Worm (Caenorhabditis elegans): ENCODE measurements around the gene C18E9.2.

C18E9.2 gene

DNA sequence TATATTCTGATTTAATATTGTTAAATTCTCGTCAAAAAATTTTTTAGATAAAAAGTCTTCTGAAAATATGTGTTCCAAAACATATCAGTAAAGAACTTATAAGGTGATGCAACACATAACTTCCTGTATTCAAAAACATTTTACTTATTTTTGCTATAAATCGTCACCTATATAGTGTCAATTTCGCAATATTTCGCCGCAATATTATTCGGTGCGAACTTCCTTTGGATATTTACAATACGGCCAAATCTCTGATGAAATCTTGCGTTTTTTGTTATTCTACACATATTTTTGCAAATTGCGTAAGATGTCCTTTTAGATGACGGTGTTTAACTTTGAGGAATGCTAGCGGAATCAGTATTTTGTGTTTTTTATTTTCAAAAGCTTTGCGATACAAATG is 43.4 kb upstream of the C18E9.2 start:
- TF ChIP-seq F49E8.2 (tag; optimal IDR thresholded peaks at IDR 0.05; ENCODE audit: insufficient read depth) (no peak), cebp-1 (GFP tag; IDR thresholded peaks at IDR 0.05) (no peak), cebp-1 (tag; optimal IDR thresholded peaks at IDR 0.05) (peak; percentile 80)

DNA sequence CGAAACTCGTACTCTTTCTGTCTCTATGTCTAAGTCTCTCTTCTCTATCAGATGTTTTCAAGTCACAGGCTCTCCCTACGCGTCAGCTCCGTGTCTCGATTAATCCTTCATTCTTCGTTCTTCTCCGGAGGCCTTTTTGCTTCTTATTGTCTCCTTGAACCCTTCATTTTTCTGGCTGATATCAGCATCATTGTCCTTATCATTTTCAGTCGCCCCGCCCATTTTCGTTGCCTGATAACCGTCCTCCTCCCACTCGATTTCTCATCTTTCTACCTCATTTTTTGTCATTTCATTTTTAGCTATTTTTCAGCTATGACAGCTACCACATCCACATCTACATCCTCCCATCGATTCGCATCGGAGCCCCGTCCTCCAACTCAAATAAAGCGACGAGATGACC is 42.7 kb upstream of the C18E9.2 start, which contains the start of gene B0457.6:
Gene B0457.6 (plus strand): TSS at position 284 of the 400 bp plus-strand sequence.
- TF ChIP-seq snpc-3.4 (tag; optimal IDR thresholded peaks at IDR 0.05), result no peak
- peak; percentile 67 for TF ChIP-seq nhr-80 (tag; optimal IDR thresholded peaks at IDR 0.05)

- TF ChIP-seq ztf-6 (GFP tag; IDR thresholded peaks at IDR 0.05) (no peak), cebp-1 (GFP tag; IDR thresholded peaks at IDR 0.05) (no peak), cebp-1 (tag; optimal IDR thresholded peaks at IDR 0.05) (no peak), dpff-1 (tag; optimal IDR thresholded peaks at IDR 0.05) (no peak), attf-3 (GFP tag; conservative IDR thresholded peaks at IDR 0.05) (no peak), nhr-80 (tag; optimal IDR thresholded peaks at IDR 0.05) (peak; percentile 47), hlh-26 (GFP tag; conservative IDR thresholded peaks at IDR 0.05) (no peak)
Observed at ce11 chrII:8923187-8923586, 41.6 kb upstream of the C18E9.2 start.

DNA sequence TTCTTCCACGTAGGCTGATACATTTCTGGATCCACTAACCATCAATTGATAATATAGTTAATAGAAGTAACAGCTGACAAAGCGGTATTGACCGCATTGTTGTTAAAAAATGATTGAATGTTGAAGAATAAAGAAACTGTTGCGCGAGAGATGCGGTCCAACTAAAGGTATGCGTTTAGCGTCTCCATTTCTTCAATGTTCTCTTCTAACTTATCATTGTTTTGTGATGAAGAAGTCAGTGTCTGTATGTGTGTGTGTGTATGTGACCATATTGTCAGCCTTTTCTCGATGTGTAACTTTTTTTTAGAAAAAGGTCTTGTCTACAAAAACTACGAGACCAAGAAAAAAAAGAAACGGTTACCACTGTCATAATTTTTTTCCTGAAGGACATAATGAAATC is 38.4 kb upstream of the C18E9.2 start, which contains the start of gene B0457.2:
Gene B0457.2 (minus strand): TSS at position 101 of the 400 bp plus-strand sequence.
- TF ChIP-seq nhr-27 (tag; optimal IDR thresholded peaks at IDR 0.05), result no peak
- TF ChIP-seq nfyb-1 (GFP tag; IDR thresholded peaks at IDR 0.05), result no peak
- TF ChIP-seq Y79H2A.3 (GFP tag; conservative IDR thresholded peaks at IDR 0.05), result no peak
- no peak for TF ChIP-seq mes-4 (tag; optimal IDR thresholded peaks at IDR 0.05)
- no peak for TF ChIP-seq mel-28 (tag; optimal IDR thresholded peaks at IDR 0.05; ENCODE audit: borderline replicate concordance)
- TF ChIP-seq B0035.1 (tag; optimal IDR thresholded peaks at IDR 0.05), result no peak
- no peak for TF ChIP-seq aptf-2 (GFP tag; conservative IDR thresholded peaks at IDR 0.05)
- TF ChIP-seq tbx-9 (tag; optimal IDR thresholded peaks at IDR 0.05; ENCODE audit: borderline replicate concordance), result no peak
- TF ChIP-seq nfya-1 (tag; optimal IDR thresholded peaks at IDR 0.05; ENCODE audit: borderline replicate concordance, insufficient read depth), result no peak
- TF ChIP-seq F22D6.2 (tag; optimal IDR thresholded peaks at IDR 0.05), result no peak
- no peak for TF ChIP-seq attf-6 (GFP tag; IDR thresholded peaks at IDR 0.05)
- TF ChIP-seq dpff-1 (tag; optimal IDR thresholded peaks at IDR 0.05), result no peak
- TF ChIP-seq Y53F4B.3 (GFP tag; IDR thresholded peaks at IDR 0.05), result no peak
- no peak for TF ChIP-seq F55B11.4 (tag; optimal IDR thresholded peaks at IDR 0.05; ENCODE audit: borderline replicate concordance, insufficient read depth)
- no peak for TF ChIP-seq lin-54 (GFP tag; optimal IDR thresholded peaks at IDR 0.05)
- TF ChIP-seq C17E4.6 (GFP tag; IDR thresholded peaks at IDR 0.05), result no peak
- TF ChIP-seq ztf-25 (GFP tag; IDR thresholded peaks at IDR 0.05), result no peak

DNA sequence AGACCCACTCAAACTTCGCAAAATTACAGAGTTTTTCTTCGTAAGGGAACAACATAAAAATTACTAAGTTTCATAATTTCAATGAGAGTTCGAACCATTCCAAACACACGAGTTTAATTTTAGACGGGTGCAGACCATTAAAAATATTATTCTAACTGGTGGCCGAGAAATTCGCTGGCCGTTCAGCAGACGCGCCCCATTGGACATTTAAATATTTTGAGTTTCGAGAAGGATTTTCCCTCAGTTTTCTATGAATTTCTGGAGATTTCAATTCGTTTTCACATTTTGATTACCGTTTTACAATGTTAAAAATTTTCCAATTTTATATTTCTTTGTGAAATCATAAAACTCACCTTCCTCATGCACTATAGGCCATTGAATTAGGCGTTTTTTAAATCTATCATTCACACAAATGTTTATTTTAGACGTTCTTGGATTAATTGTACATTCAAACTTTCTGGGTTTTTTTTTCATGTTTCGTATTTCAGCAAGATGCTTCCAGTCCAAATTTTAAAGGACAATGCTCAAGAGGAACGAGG is 37.5 kb upstream of the C18E9.2 start, which contains the start of gene cct-2:
Gene cct-2 (plus strand): TSS at position 489 of the 539 bp plus-strand sequence.
- TF ChIP-seq pbrm-1 (GFP tag; IDR thresholded peaks at IDR 0.05), result no peak
- peak; percentile 14; the same call in 1 of the 2 replicates for TF ChIP-seq hmg-1.2 (GFP tag; IDR thresholded peaks at IDR 0.05)
- TF ChIP-seq nhr-27 (tag; optimal IDR thresholded peaks at IDR 0.05), result no peak
- no peak for TF ChIP-seq tbp1 (GFP tag; optimal IDR thresholded peaks at IDR 0.05)
- TF ChIP-seq Y67H2A.10 (GFP tag; conservative IDR thresholded peaks at IDR 0.05), result no peak
- no peak for TF ChIP-seq ceh-100 (GFP tag; IDR thresholded peaks at IDR 0.05)
- no peak for TF ChIP-seq atf-7 (tag; optimal IDR thresholded peaks at IDR 0.05)
- no peak for TF ChIP-seq sea-2 (GFP tag; IDR thresholded peaks at IDR 0.05)
- TF ChIP-seq F49E8.2 (tag; optimal IDR thresholded peaks at IDR 0.05; ENCODE audit: insufficient read depth), result peak; percentile 7
- no peak for TF ChIP-seq chd-7 (tag; optimal IDR thresholded peaks at IDR 0.05)
- TF ChIP-seq B0261.1 (tag; optimal IDR thresholded peaks at IDR 0.05), result no peak
- TF ChIP-seq attf-6 (GFP tag; IDR thresholded peaks at IDR 0.05), result no peak
- no peak for TF ChIP-seq bed-2 (GFP tag; IDR thresholded peaks at IDR 0.05)
- TF ChIP-seq somi-1 (GFP tag; optimal IDR thresholded peaks at IDR 0.05), result no peak
- no peak for TF ChIP-seq sptf-2 (GFP tag; optimal IDR thresholded peaks at IDR 0.05)
- TF ChIP-seq ceh-40 (GFP tag; IDR thresholded peaks at IDR 0.05), result no peak
- no peak for TF ChIP-seq repo-1 (tag; optimal IDR thresholded peaks at IDR 0.05)
- no peak for TF ChIP-seq Y79H2A.3 (GFP tag; conservative IDR thresholded peaks at IDR 0.05)
- no peak for TF ChIP-seq ceh-58 (GFP tag; IDR thresholded peaks at IDR 0.05)
- TF ChIP-seq rcor-1 (GFP tag; IDR thresholded peaks at IDR 0.05), result no peak
- TF ChIP-seq aptf-3 (GFP tag; IDR thresholded peaks at IDR 0.05), result no peak
